Worm (Caenorhabditis elegans) whole organism, early embryonic: ENCODE results near the gene F47B8.14.
"Not testable (repeated sequence)": the region's sequence is repeated elsewhere in the genome, so short reads cannot be mapped to it uniquely, and the experiment has no call there.

Experiments
- B0310.2 ChIP-seq: sonication (generic microtip); optimal IDR thresholded peaks from 2 replicates; lab custom pipeline; 2016; ENCODE audit warnings: mild to moderate bottlenecking, missing genetic modification characterization, missing compliant biosample characterization
- F13C5.2 ChIP-seq: sonication (generic microtip); optimal IDR thresholded peaks from 2 replicates; lab custom pipeline; 2017; ENCODE audit warnings: mild to moderate bottlenecking, missing genetic modification characterization, inconsistent platforms, missing compliant biosample characterization
- aly-1 ChIP-seq: sonication (generic microtip); optimal IDR thresholded peaks from 2 replicates; lab custom pipeline; 2016; ENCODE audit warnings: missing genetic modification characterization, missing compliant biosample characterization
- ama-1 ChIP-seq: fragments of 150-350 bp; optimal IDR thresholded peaks from 2 replicates; lab custom pipeline; 2014
- ceh-13 ChIP-seq: fragments of 200-800 bp; sonication (Bioruptor generic); optimal IDR thresholded peaks from 2 replicates; lab custom pipeline; 2018; ENCODE audit warnings: mild to moderate bottlenecking, missing genetic modification characterization, missing compliant biosample characterization
- ceh-36 ChIP-seq: sonication (generic microtip); optimal IDR thresholded peaks from 2 replicates; lab custom pipeline; 2016; ENCODE audit warnings: missing genetic modification characterization, inconsistent platforms, missing compliant biosample characterization
- ets-7 ChIP-seq: sonication (generic microtip); optimal IDR thresholded peaks from 2 replicates; lab custom pipeline; 2016; ENCODE audit warnings: missing genotype, missing genetic modification characterization, missing compliant biosample characterization
- flt-1 ChIP-seq: fragments of 200-800 bp; sonication (Bioruptor generic); IDR thresholded peaks from 2 replicates; pipeline ENCODE4 v1.3.6; 2022; ENCODE audit warnings: missing genetic modification characterization, missing compliant biosample characterization
- hmbx-1 ChIP-seq: sonication (generic microtip); optimal IDR thresholded peaks from 2 replicates; lab custom pipeline; 2016; ENCODE audit warnings: mild to moderate bottlenecking, missing genetic modification characterization, missing compliant biosample characterization
- hmg-4 ChIP-seq: fragments of 200-800 bp; sonication (Bioruptor generic); optimal IDR thresholded peaks from 2 replicates; lab custom pipeline; 2018; ENCODE audit warnings: mild to moderate bottlenecking, missing genetic modification characterization, missing compliant biosample characterization
- hnd-1 ChIP-seq: sonication (generic microtip); optimal IDR thresholded peaks from 2 replicates; lab custom pipeline; 2016; ENCODE audit warnings: missing genetic modification characterization, missing compliant biosample characterization
- pes-1 ChIP-seq: fragments of 200-800 bp; sonication (Bioruptor generic); IDR thresholded peaks from 2 replicates; pipeline ENCODE4 v1.3.6; 2022; ENCODE audit warnings: missing genetic modification reagents, missing genetic modification characterization, missing compliant biosample characterization
- scrt-1 ChIP-seq: fragments of 200-800 bp; sonication (Bioruptor generic); IDR thresholded peaks from 2 replicates; pipeline ENCODE4 v1.3.6; 2022; ENCODE audit warnings: missing genetic modification characterization, missing compliant biosample characterization
- sea-1 ChIP-seq: fragments of 200-800 bp; sonication (Bioruptor generic); conservative IDR thresholded peaks from 2 replicates; pipeline ENCODE4 v1.3.6; 2022; ENCODE audit warnings: missing genetic modification characterization, missing compliant biosample characterization
- tbx-11 ChIP-seq: fragments of 200-800 bp; sonication (Bioruptor generic); IDR thresholded peaks from 2 replicates; pipeline ENCODE4 v1.3.6; 2022; ENCODE audit warnings: missing genetic modification characterization, missing compliant biosample characterization
- tbx-37 ChIP-seq: fragments of 200-800 bp; sonication (Bioruptor generic); conservative IDR thresholded peaks from 2 replicates; pipeline ENCODE4 v1.3.6; 2022; ENCODE audit warnings: missing genetic modification reagents, missing genetic modification characterization, missing compliant biosample characterization
- tra-4 ChIP-seq: sonication (generic microtip); optimal IDR thresholded peaks from 2 replicates; lab custom pipeline; 2017; ENCODE audit warnings: missing genetic modification characterization, missing compliant biosample characterization

The F47B8.14 gene

ce11 chrV:14306771-14307170, 13.6 kb upstream of the F47B8.14 start, which contains the start of gene spig-4:
Gene spig-4, minus strand, starts transcription at chrV:14306871.
- TF ChIP-seq aly-1 (tag; lab: Kevin White, UChicago); B0310.2; tbx-11 (GFP tag; lab: Robert Waterston, UW): not testable (repeated sequence)

- TF ChIP-seq aly-1 (tag; lab: Kevin White, UChicago); hmg-4 (GFP tag; lab: Kevin White, UChicago); scrt-1 (GFP tag; lab: Robert Waterston, UW): not testable (repeated sequence)
Observed at ce11 chrV:14308164-14308563, 12.2 kb upstream of the F47B8.14 start, which contains the start of gene spig-5. Gene spig-5, plus strand, starts transcription at chrV:14308464.

ce11 chrV:14309632-14310031, 10.7 kb upstream of the F47B8.14 start, which contains the start of gene F14D7.14:
Gene F14D7.14, plus strand, starts transcription at chrV:14309932.
- TF ChIP-seq ceh-13 (GFP tag; lab: Kevin White, UChicago); tbx-37 (GFP tag; lab: Robert Waterston, UW); aly-1 (tag; lab: Kevin White, UChicago): not testable (repeated sequence)

ce11 chrV:14311115-14311514, 9.2 kb upstream of the F47B8.14 start, which contains the start of gene ddn-3:
Gene ddn-3, minus strand, starts transcription at chrV:14311215.
- TF ChIP-seq pes-1 (GFP tag; lab: Robert Waterston, UW): no peak
- TF ChIP-seq tra-4 (tag; lab: Kevin White, UChicago): no peak

- TF ChIP-seq ceh-13 (GFP tag; lab: Kevin White, UChicago): no peak
- no peak for TF ChIP-seq hmg-4 (GFP tag; lab: Kevin White, UChicago)
- no peak for TF ChIP-seq F13C5.2 (tag; lab: Kevin White, UChicago)
- TF ChIP-seq ets-7 (tag; lab: Kevin White, UChicago): no peak
Observed at ce11 chrV:14312695-14313094, 7.7 kb upstream of the F47B8.14 start, which contains the start of gene F14D7.8. Gene F14D7.8, minus strand, starts transcription at chrV:14312795.

- TF ChIP-seq ets-7 (tag; lab: Kevin White, UChicago) (no peak), aly-1 (tag; lab: Kevin White, UChicago) (no peak), scrt-1 (GFP tag; lab: Robert Waterston, UW) (no peak), hnd-1 (no peak), F13C5.2 (tag; lab: Kevin White, UChicago) (no peak), flt-1 (GFP tag; lab: Robert Waterston, UW) (no peak)
Observed at ce11 chrV:14314236-14314635, 6.1 kb upstream of the F47B8.14 start, which contains the start of gene F47B8.1. Gene F47B8.1, minus strand, starts transcription at chrV:14314336.

- no peak for TF ChIP-seq hmg-4 (GFP tag; lab: Kevin White, UChicago)
Observed at ce11 chrV:14316525-14316924, 3.8 kb upstream of the F47B8.14 start, which contains the start of gene F47B8.2. Gene F47B8.2, minus strand, starts transcription at chrV:14316625.

ce11 chrV:14317204-14317603, 3.1 kb upstream of the F47B8.14 start:
- TF ChIP-seq B0310.2 (no peak), sea-1 (no peak), hnd-1 (no peak), tbx-11 (GFP tag; lab: Robert Waterston, UW) (no peak), flt-1 (GFP tag; lab: Robert Waterston, UW) (no peak), pes-1 (GFP tag; lab: Robert Waterston, UW) (no peak), ceh-36 (tag; lab: Kevin White, UChicago) (no peak), aly-1 (tag; lab: Kevin White, UChicago) (no peak), scrt-1 (GFP tag; lab: Robert Waterston, UW) (no peak), tra-4 (tag; lab: Kevin White, UChicago) (no peak), ama-1 (no peak), ets-7 (tag; lab: Kevin White, UChicago) (no peak), hmg-4 (GFP tag; lab: Kevin White, UChicago) (no peak), F13C5.2 (tag; lab: Kevin White, UChicago) (no peak), ceh-13 (GFP tag; lab: Kevin White, UChicago) (no peak), tbx-37 (GFP tag; lab: Robert Waterston, UW) (no peak), hmbx-1 (tag; lab: Kevin White, UChicago) (no peak)

ce11 chrV:14317621-14318020, 2.7 kb upstream of the F47B8.14 start:
- TF ChIP-seq tra-4 (tag; lab: Kevin White, UChicago): no peak
- no peak for TF ChIP-seq scrt-1 (GFP tag; lab: Robert Waterston, UW)
- TF ChIP-seq tbx-11 (GFP tag; lab: Robert Waterston, UW): no peak
- TF ChIP-seq ets-7 (tag; lab: Kevin White, UChicago): no peak
- TF ChIP-seq F13C5.2 (tag; lab: Kevin White, UChicago): no peak
- no peak for TF ChIP-seq aly-1 (tag; lab: Kevin White, UChicago)
- TF ChIP-seq tbx-37 (GFP tag; lab: Robert Waterston, UW): no peak
- no peak for TF ChIP-seq hmg-4 (GFP tag; lab: Kevin White, UChicago)
- no peak for TF ChIP-seq ama-1
